Fruit fly (Drosophila melanogaster) whole organism, pupa: Measurements from ENCODE around the gene Sse.

Source experiments
- CG10348 ChIP-seq: fragments of 200-800 bp; sonication (Bioruptor generic); IDR thresholded peaks from 2 replicates; pipeline ENCODE4 v1.3.6; 2022; ENCODE audit warnings: missing biosample characterization, missing genetic modification characterization
- CG12605 ChIP-seq: fragments of 200-800 bp; sonication (Bioruptor generic); IDR thresholded peaks from 2 replicates; pipeline ENCODE4 v1.3.6; 2022; ENCODE audit warnings: missing biosample characterization, missing genetic modification characterization
- CG13204 ChIP-seq: fragments of 200-800 bp; sonication (Bioruptor generic); optimal IDR thresholded peaks from 2 replicates; lab custom pipeline; 2018; ENCODE audit warnings: missing biosample characterization, mild to moderate bottlenecking, missing genetic modification characterization, moderate library complexity
- CG14655 ChIP-seq: fragments of 200-800 bp; sonication (Bioruptor generic); optimal IDR thresholded peaks from 3 replicates; lab custom pipeline; 2017; ENCODE audit warnings: mild to moderate bottlenecking, missing biosample characterization, missing genetic modification reagents, missing genetic modification characterization
- CG15710 ChIP-seq: fragments of 200-800 bp; sonication (Bioruptor generic); optimal IDR thresholded peaks from 2 replicates; lab custom pipeline; 2018; ENCODE audit warnings: missing biosample characterization, mild to moderate bottlenecking, missing genetic modification characterization, moderate library complexity
- CG17806 ChIP-seq: fragments of 200-800 bp; sonication (Bioruptor generic); optimal IDR thresholded peaks from 2 replicates; lab custom pipeline; 2018; ENCODE audit warnings: missing biosample characterization, mild to moderate bottlenecking, missing genetic modification characterization, moderate library complexity
- CG32121 ChIP-seq: fragments of 200-800 bp; sonication (Bioruptor generic); IDR thresholded peaks from 2 replicates; pipeline ENCODE4 v1.3.6; 2022; ENCODE audit warnings: missing biosample characterization, missing genetic modification characterization
- CG34367 ChIP-seq: fragments of 200-800 bp; sonication (Bioruptor generic); optimal IDR thresholded peaks from 2 replicates; lab custom pipeline; 2018; ENCODE audit warnings: missing biosample characterization, mild to moderate bottlenecking, missing genetic modification characterization
- CG4496 ChIP-seq: fragments of 200-800 bp; sonication (Bioruptor generic); IDR thresholded peaks from 3 replicates; pipeline ENCODE4 v1.3.6; 2022; ENCODE audit warnings: missing biosample characterization, missing genetic modification characterization
- CG8159 ChIP-seq: fragments of 200-800 bp; sonication (Bioruptor generic); optimal IDR thresholded peaks from 3 replicates; lab custom pipeline; 2018; ENCODE audit warnings: missing biosample characterization, mild to moderate bottlenecking, missing genetic modification characterization, moderate library complexity
- CG8301 ChIP-seq: fragments of 200-800 bp; sonication (Bioruptor generic); optimal IDR thresholded peaks from 2 replicates; lab custom pipeline; 2018; ENCODE audit warnings: missing biosample characterization, mild to moderate bottlenecking, missing genetic modification characterization
- CG9948 ChIP-seq: fragments of 200-800 bp; sonication (Bioruptor generic); optimal IDR thresholded peaks from 2 replicates; lab custom pipeline; 2018; ENCODE audit warnings: missing biosample characterization, mild to moderate bottlenecking, missing genetic modification characterization, moderate library complexity
- D1 ChIP-seq: fragments of 200-800 bp; sonication (Bioruptor generic); optimal IDR thresholded peaks from 2 replicates; lab custom pipeline; 2018; ENCODE audit warnings: missing biosample characterization, mild to moderate bottlenecking, missing genetic modification characterization, moderate library complexity
- EcR ChIP-seq: fragments of 200-800 bp; sonication (Bioruptor generic); optimal IDR thresholded peaks from 3 replicates; lab custom pipeline; 2019; ENCODE audit warnings: missing biosample characterization, missing genetic modification characterization, mild to moderate bottlenecking, moderate library complexity, missing genetic modification reagents
- Ets98B ChIP-seq: fragments of 200-800 bp; sonication (Bioruptor generic); IDR thresholded peaks from 2 replicates; pipeline ENCODE4 v1.3.6; 2022; ENCODE audit warnings: missing biosample characterization, missing genetic modification characterization
- Pif1A ChIP-seq: fragments of 200-800 bp; sonication (Bioruptor generic); optimal IDR thresholded peaks from 3 replicates; lab custom pipeline; 2016; ENCODE audit warnings: missing biosample characterization, missing genetic modification characterization
- Pif1B ChIP-seq: fragments of 200-800 bp; sonication (Bioruptor generic); optimal IDR thresholded peaks from 3 replicates; lab custom pipeline; 2016; ENCODE audit warnings: missing biosample characterization, missing genetic modification characterization
- Snoo ChIP-seq: fragments of 200-800 bp; sonication (Bioruptor generic); optimal IDR thresholded peaks from 3 replicates; lab custom pipeline; 2017; ENCODE audit warnings: missing biosample characterization, mild to moderate bottlenecking, missing genetic modification characterization, inconsistent platforms
- fd96Ca ChIP-seq: fragments of 200-800 bp; sonication (Bioruptor generic); IDR thresholded peaks from 3 replicates; pipeline ENCODE4 v1.3.6; 2022; ENCODE audit warnings: missing biosample characterization, missing genetic modification characterization
- gl ChIP-seq: fragments of 200-800 bp; sonication (Bioruptor generic); optimal IDR thresholded peaks from 2 replicates; lab custom pipeline; 2018; ENCODE audit warnings: missing biosample characterization, mild to moderate bottlenecking, missing genetic modification characterization
- rn ChIP-seq: fragments of 200-800 bp; sonication (Bioruptor generic); IDR thresholded peaks from 2 replicates; pipeline ENCODE4 v1.3.6; 2022; ENCODE audit warnings: missing biosample characterization, missing genetic modification characterization

The Sse gene

DNA sequence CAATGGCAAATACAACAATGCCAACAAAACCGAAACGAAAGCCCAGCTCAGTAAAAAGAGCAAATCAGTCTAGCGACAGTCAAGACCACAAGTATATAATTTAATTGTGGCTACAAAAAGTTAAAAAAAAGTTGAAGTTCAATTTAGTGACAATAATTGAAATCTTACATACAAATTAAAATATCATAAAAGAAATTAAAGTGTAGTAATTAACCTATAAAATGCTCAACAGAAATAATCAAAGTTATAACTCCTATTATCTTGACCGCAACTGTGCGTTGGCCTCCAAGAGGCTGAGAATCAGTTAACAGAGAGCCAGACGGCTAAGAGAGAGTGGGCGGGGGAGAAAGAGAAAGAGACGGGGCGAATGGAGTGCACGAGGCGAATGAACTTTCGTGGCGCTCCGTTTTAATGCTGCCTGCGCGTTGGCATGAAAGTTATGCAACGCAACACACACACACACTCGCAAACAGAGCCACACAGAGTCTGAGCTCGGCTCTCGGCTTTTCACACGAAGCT lies 50.3 kb downstream of the Sse start:
- TF ChIP-seq EcR (GFP tag; lab: Kevin White, UChicago) (peak; percentile 97), Ets98B (GFP tag; lab: Robert Waterston, UW) (peak; percentile 92), CG8159 (tag; lab: Kevin White, UChicago) (peak; percentile 87), CG4496 (GFP tag; lab: Robert Waterston, UW) (peak; percentile 93), Pif1A (GFP tag; lab: Kevin White, UChicago) (peak; percentile 92), CG12605 (GFP tag; lab: Robert Waterston, UW) (peak; percentile 93), CG14655 (GFP tag; lab: Kevin White, UChicago) (peak; percentile 97), rn (GFP tag; lab: Robert Waterston, UW) (peak; percentile 73), D1 (tag; lab: Kevin White, UChicago) (peak; percentile 48), CG17806 (tag; lab: Kevin White, UChicago) (peak; percentile 86), gl (tag; lab: Kevin White, UChicago) (no peak), Snoo (tag; lab: Kevin White, UChicago) (peak; percentile 93), CG8301 (tag; lab: Kevin White, UChicago) (peak; percentile 98), fd96Ca (GFP tag; lab: Robert Waterston, UW) (no peak; the same call in 2 of the 3 replicates), CG9948 (peak; percentile 82), Pif1B (GFP tag; lab: Kevin White, UChicago) (peak; percentile 92), CG13204 (GFP tag; lab: Kevin White, UChicago) (no peak), CG34367 (tag; lab: Kevin White, UChicago) (peak; percentile 73), CG15710 (tag; lab: Kevin White, UChicago) (peak; percentile 75), CG32121 (peak; percentile 91), CG10348 (GFP tag; lab: Robert Waterston, UW) (0 out of 2 replicates have a peak, but pooled peaks have one; percentile 34)

DNA sequence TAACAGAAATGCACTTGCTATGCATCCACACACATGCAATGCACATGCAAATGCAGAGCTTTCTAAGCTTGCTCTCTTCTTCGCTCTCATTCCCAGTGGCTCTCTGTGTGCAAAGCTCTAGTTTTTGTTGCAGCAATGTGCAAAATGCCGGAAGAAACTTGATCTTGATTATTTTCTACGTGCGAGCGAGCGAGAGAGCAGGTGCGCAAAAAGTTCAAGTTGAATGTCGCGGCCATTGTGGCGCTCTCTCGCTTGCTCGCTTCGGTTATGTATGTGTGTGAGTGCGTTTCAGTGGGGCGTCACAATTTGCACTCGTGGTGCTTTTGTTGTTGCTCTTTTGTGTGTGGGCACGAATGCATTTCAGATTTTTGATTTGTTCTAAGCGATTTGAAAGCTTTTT lies 51.5 kb downstream of the Sse start:
- TF ChIP-seq D1 (tag; lab: Kevin White, UChicago) (no peak), Pif1A (GFP tag; lab: Kevin White, UChicago) (no peak), rn (GFP tag; lab: Robert Waterston, UW) (no peak), CG14655 (GFP tag; lab: Kevin White, UChicago) (no peak), CG4496 (GFP tag; lab: Robert Waterston, UW) (0 out of 3 replicates have a peak, but pooled peaks have one; percentile 10), CG8159 (tag; lab: Kevin White, UChicago) (no peak), CG12605 (GFP tag; lab: Robert Waterston, UW) (no peak), CG15710 (tag; lab: Kevin White, UChicago) (no peak), CG10348 (GFP tag; lab: Robert Waterston, UW) (no peak), CG17806 (tag; lab: Kevin White, UChicago) (no peak), EcR (GFP tag; lab: Kevin White, UChicago) (peak; percentile 91), Pif1B (GFP tag; lab: Kevin White, UChicago) (no peak), CG8301 (tag; lab: Kevin White, UChicago) (no peak), CG13204 (GFP tag; lab: Kevin White, UChicago) (no peak), CG34367 (tag; lab: Kevin White, UChicago) (no peak), Ets98B (GFP tag; lab: Robert Waterston, UW) (no peak), CG9948 (no peak), Snoo (tag; lab: Kevin White, UChicago) (no peak), gl (tag; lab: Kevin White, UChicago) (no peak), CG32121 (peak; percentile 55)
